Worm (Caenorhabditis elegans): ENCODE measurements around the gene C46A5.1.
A peak's percentile ranks its signal among the peaks of the same experiment; 100 is the strongest.

Gene C46A5.1

DNA sequence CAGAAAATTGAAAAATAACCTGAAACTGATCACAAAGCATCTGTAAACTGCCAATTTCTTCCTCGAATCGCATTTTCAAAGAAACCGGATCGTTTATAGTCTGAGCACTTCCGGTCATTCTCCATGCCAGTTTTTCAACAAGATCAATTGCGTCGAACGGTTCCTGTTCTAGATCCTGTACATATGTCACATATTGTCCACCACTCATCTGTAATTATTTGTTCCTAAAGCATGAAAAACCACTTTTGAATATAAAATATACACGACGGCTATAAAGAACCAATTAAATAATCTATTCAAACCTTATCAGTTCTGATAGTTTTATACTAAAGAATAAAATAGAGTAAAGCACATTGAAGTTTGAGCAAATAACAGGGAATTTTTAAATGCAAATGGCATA lies 18.6 kb downstream of the C46A5.1 start, which contains the start of gene sec-10 (continued):
- TF ChIP-seq tlf-1 (GFP tag; optimal IDR thresholded peaks at IDR 0.05) (peak; percentile 28), chd-7 (tag; optimal IDR thresholded peaks at IDR 0.05) (no peak), nhr-27 (tag; optimal IDR thresholded peaks at IDR 0.05) (no peak), F49E8.2 (tag; optimal IDR thresholded peaks at IDR 0.05; ENCODE audit: insufficient read depth) (no peak), ztf-18 (tag; optimal IDR thresholded peaks at IDR 0.05) (no peak), zim-3 (tag; optimal IDR thresholded peaks at IDR 0.05) (no peak), lir-1 (GFP tag; conservative IDR thresholded peaks at IDR 0.05) (no peak), lag-1 (GFP tag; IDR thresholded peaks at IDR 0.05) (no peak), B0336.3 (GFP tag; IDR thresholded peaks at IDR 0.05) (peak; percentile 72; the same call in 1 of the 2 replicates), nhr-179 (tag; optimal IDR thresholded peaks at IDR 0.05) (no peak), fkh-3 (tag; optimal IDR thresholded peaks at IDR 0.05) (no peak), sdz-38 (tag; optimal IDR thresholded peaks at IDR 0.05) (no peak), lin-54 (GFP tag; optimal IDR thresholded peaks at IDR 0.05) (no peak), K11D2.4 (GFP tag; IDR thresholded peaks at IDR 0.05) (no peak), bed-1 (GFP tag; IDR thresholded peaks at IDR 0.05) (no peak), snpc-1.1 (tag; optimal IDR thresholded peaks at IDR 0.05; ENCODE audit: insufficient read depth) (no peak), xnd-1 (tag; optimal IDR thresholded peaks at IDR 0.05) (no peak), snpc-1.3 (tag; optimal IDR thresholded peaks at IDR 0.05; ENCODE audit: insufficient read depth) (no peak), nfya-1 (tag; optimal IDR thresholded peaks at IDR 0.05; ENCODE audit: borderline replicate concordance, insufficient read depth) (no peak), madf-8 (GFP tag; conservative IDR thresholded peaks at IDR 0.05) (no peak), unc-130 (GFP tag; optimal IDR thresholded peaks at IDR 0.05) (no peak), F55B11.4 (tag; optimal IDR thresholded peaks at IDR 0.05; ENCODE audit: borderline replicate concordance, insufficient read depth) (no peak), B0035.1 (tag; optimal IDR thresholded peaks at IDR 0.05) (no peak), egl-44 (GFP tag; IDR thresholded peaks at IDR 0.05) (no peak), lsy-27 (tag; optimal IDR thresholded peaks at IDR 0.05; ENCODE audit: borderline replicate concordance, insufficient read depth) (no peak), F10E7.11 (tag; optimal IDR thresholded peaks at IDR 0.05) (no peak), F22D6.2 (tag; optimal IDR thresholded peaks at IDR 0.05) (no peak), atf-7 (tag; optimal IDR thresholded peaks at IDR 0.05) (peak; percentile 16), cebp-1 (GFP tag; IDR thresholded peaks at IDR 0.05) (no peak), cebp-1 (tag; optimal IDR thresholded peaks at IDR 0.05) (no peak), let-607 (tag; optimal IDR thresholded peaks at IDR 0.05) (no peak), Y56A3A.18 (GFP tag; IDR thresholded peaks at IDR 0.05) (no peak), sptf-2 (GFP tag; optimal IDR thresholded peaks at IDR 0.05) (no peak), egl-18 (GFP tag; IDR thresholded peaks at IDR 0.05) (no peak), rec-8 (tag; optimal IDR thresholded peaks at IDR 0.05) (no peak), attf-6 (GFP tag; IDR thresholded peaks at IDR 0.05) (no peak), madf-6 (GFP tag; IDR thresholded peaks at IDR 0.05) (peak; percentile 16; the same call in 1 of the 2 replicates), F57A8.1 (GFP tag; optimal IDR thresholded peaks at IDR 0.05) (no peak), ceh-91 (GFP tag; IDR thresholded peaks at IDR 0.05) (no peak), hmg-1.2 (GFP tag; IDR thresholded peaks at IDR 0.05) (no peak), madf-3 (GFP tag; IDR thresholded peaks at IDR 0.05) (0 out of 2 replicates have a peak, but pooled peaks have one; percentile 40), hlh-26 (GFP tag; conservative IDR thresholded peaks at IDR 0.05) (no peak), rcor-1 (GFP tag; IDR thresholded peaks at IDR 0.05) (no peak), B0261.1 (tag; optimal IDR thresholded peaks at IDR 0.05) (no peak), attf-3 (GFP tag; conservative IDR thresholded peaks at IDR 0.05) (no peak), ztf-6 (GFP tag; IDR thresholded peaks at IDR 0.05) (no peak), unc-62 (GFP tag; optimal IDR thresholded peaks at IDR 0.05) (no peak), tbp1 (GFP tag; optimal IDR thresholded peaks at IDR 0.05) (peak; percentile 19)

Data from whole organism, young adult.